Worm (Caenorhabditis elegans) whole organism, L1 larva: ENCODE measurements around the gene atp-4.

Experiments used
- C16A3.4 ChIP-seq: fragments of 150-350 bp; optimal IDR thresholded peaks from 2 replicates; lab custom pipeline; 2014; ENCODE audit warnings: missing biosample characterization, missing genetic modification characterization
- Y116A8C.19 ChIP-seq: sonication (generic microtip); optimal IDR thresholded peaks from 2 replicates; lab custom pipeline; 2016; ENCODE audit warnings: missing compliant biosample characterization, missing genetic modification characterization, borderline replicate concordance
- aha-1 ChIP-seq: fragments of 150-350 bp; optimal IDR thresholded peaks from 2 replicates; lab custom pipeline; 2014; ENCODE audit warnings: missing biosample characterization, missing genetic modification characterization
- alr-1 ChIP-seq: fragments of 200-800 bp; sonication (Bioruptor generic); optimal IDR thresholded peaks from 2 replicates; lab custom pipeline; 2018; ENCODE audit warnings: borderline replicate concordance, mild to moderate bottlenecking, missing genetic modification characterization, missing compliant biosample characterization
- ama-1 ChIP-seq: fragments of 150-350 bp; optimal IDR thresholded peaks from 2 replicates; lab custom pipeline; 2014
- ceh-63 ChIP-seq: fragments of 200-800 bp; sonication (Bioruptor generic); optimal IDR thresholded peaks from 2 replicates; lab custom pipeline; 2018; ENCODE audit warnings: mild to moderate bottlenecking, missing genetic modification characterization, missing compliant biosample characterization
- ceh-88 ChIP-seq: fragments of 200-800 bp; sonication (Bioruptor generic); IDR thresholded peaks from 2 replicates; pipeline ENCODE4 v1.3.6; 2022; ENCODE audit warnings: missing genetic modification characterization, missing compliant biosample characterization
- ceh-90 ChIP-seq: sonication (generic microtip); optimal IDR thresholded peaks from 2 replicates; lab custom pipeline; 2016; ENCODE audit warnings: missing genetic modification characterization, missing compliant biosample characterization
- ces-1 ChIP-seq: fragments of 150-350 bp; optimal IDR thresholded peaks from 2 replicates; lab custom pipeline; 2014; ENCODE audit warnings: missing biosample characterization, missing genetic modification reagents, missing genetic modification characterization
- dpl-1 ChIP-seq, 3 experiments: fragments of 150-350 bp in 2 of 3; sonication (generic microtip) in 1 of 3; optimal IDR thresholded peaks; 2 replicates each; lab custom pipeline; 2014 to 2017; ENCODE audit warnings: missing biosample characterization in 3 of 3, missing genetic modification characterization in 3 of 3, missing genetic modification reagents in 3 of 3
- dsc-1 ChIP-seq: sonication (generic microtip); optimal IDR thresholded peaks from 2 replicates; lab custom pipeline; 2016; ENCODE audit warnings: mild to moderate bottlenecking, missing genetic modification characterization, missing compliant biosample characterization
- efl-1 ChIP-seq, 4 experiments: fragments of 150-350 bp; optimal IDR thresholded peaks in 3 of 4; peaks in 1 of 4; 1 replicate in 1 of 4; 2 replicates in 3 of 4; lab custom pipeline; 2014; ENCODE audit warnings: missing biosample characterization in 2 of 4, missing genetic modification characterization in 2 of 4, missing genetic modification reagents in 2 of 4
- efl-3 ChIP-seq: fragments of 200-800 bp; sonication (Bioruptor generic); optimal IDR thresholded peaks from 2 replicates; lab custom pipeline; 2018; ENCODE audit warnings: mild to moderate bottlenecking, missing genetic modification characterization, missing compliant biosample characterization
- egl-27 ChIP-seq, 2 experiments: fragments of 150-350 bp in 1 of 2; sonication (generic microtip); optimal IDR thresholded peaks; 3 replicates each; lab custom pipeline; 2017 to 2018; ENCODE audit warnings: missing biosample characterization in 2 of 2, missing genetic modification characterization in 2 of 2, missing genetic modification reagents in 2 of 2
- elt-3 ChIP-seq, 6 experiments: fragments of 150-350 bp in 1 of 6; sonication (generic microtip); optimal IDR thresholded peaks; 2 replicates each; lab custom pipeline; 2017 to 2018; ENCODE audit warnings: missing biosample characterization in 6 of 6, missing genetic modification characterization in 6 of 6, inconsistent platforms in 1 of 6
- ets-5 ChIP-seq: fragments of 200-800 bp; sonication (Bioruptor generic); IDR thresholded peaks from 2 replicates; pipeline ENCODE4 v1.3.6; 2022; ENCODE audit warnings: missing genetic modification characterization, missing compliant biosample characterization
- fkh-4 ChIP-seq: sonication (generic microtip); optimal IDR thresholded peaks from 2 replicates; lab custom pipeline; 2016; ENCODE audit warnings: missing compliant biosample characterization, missing genetic modification characterization, borderline replicate concordance
- fkh-8 ChIP-seq: sonication (generic microtip); optimal IDR thresholded peaks from 2 replicates; lab custom pipeline; 2016; ENCODE audit warnings: mild to moderate bottlenecking, missing genetic modification characterization, missing compliant biosample characterization
- fos-1 ChIP-seq: fragments of 150-350 bp; optimal IDR thresholded peaks from 2 replicates; lab custom pipeline; 2014; ENCODE audit warnings: missing biosample characterization, missing genetic modification characterization
- grh-1 ChIP-seq: fragments of 200-800 bp; sonication (Bioruptor generic); IDR thresholded peaks from 2 replicates; pipeline ENCODE4 v1.3.6; 2022; ENCODE audit warnings: missing genetic modification reagents, missing genetic modification characterization, missing compliant biosample characterization
- hpl-2 ChIP-seq: fragments of 150-350 bp; optimal IDR thresholded peaks from 2 replicates; lab custom pipeline; 2014; ENCODE audit warnings: missing biosample characterization, missing genetic modification reagents, missing genetic modification characterization
- irx-1 ChIP-seq: sonication (generic microtip); optimal IDR thresholded peaks from 2 replicates; lab custom pipeline; 2016; ENCODE audit warnings: missing genetic modification characterization, missing compliant biosample characterization
- isw-1 ChIP-seq: fragments of 200-800 bp; sonication (Bioruptor generic); IDR thresholded peaks from 2 replicates; pipeline ENCODE4 v1.3.6; 2022; ENCODE audit warnings: missing genetic modification characterization, missing compliant biosample characterization
- jun-1 ChIP-seq: fragments of 150-350 bp; optimal IDR thresholded peaks from 2 replicates; lab custom pipeline; 2014; ENCODE audit warnings: missing biosample characterization, missing genetic modification reagents, missing genetic modification characterization
- lin-14 ChIP-seq: fragments of 200-800 bp; sonication (Bioruptor generic); optimal IDR thresholded peaks from 2 replicates; lab custom pipeline; 2018; ENCODE audit warnings: mild to moderate bottlenecking, missing genetic modification characterization, moderate library complexity, missing compliant biosample characterization
- lin-15B ChIP-seq: fragments of 150-350 bp; sonication (generic microtip); optimal IDR thresholded peaks from 3 replicates; lab custom pipeline; 2014; ENCODE audit warnings: missing biosample characterization, missing genetic modification characterization
- lin-35 ChIP-seq, 2 experiments: fragments of 150-350 bp; optimal IDR thresholded peaks; 2 replicates each; lab custom pipeline; 2014; ENCODE audit warnings: missing biosample characterization in 2 of 2, missing genetic modification characterization in 2 of 2, missing genetic modification reagents in 2 of 2
- lir-3 ChIP-seq: sonication (generic microtip); optimal IDR thresholded peaks from 2 replicates; lab custom pipeline; 2016; ENCODE audit warnings: mild to moderate bottlenecking, missing genetic modification characterization, moderate library complexity, missing compliant biosample characterization; ENCODE audit not compliant: poor library complexity
- lsy-2 ChIP-seq, 2 experiments: fragments of 150-350 bp; optimal IDR thresholded peaks; 2 replicates each; lab custom pipeline; 2014; ENCODE audit warnings: missing biosample characterization in 2 of 2, missing genetic modification characterization in 2 of 2
- mab-9 ChIP-seq: fragments of 200-800 bp; sonication (Bioruptor generic); IDR thresholded peaks from 2 replicates; pipeline ENCODE4 v1.3.6; 2022; ENCODE audit warnings: missing genetic modification reagents, missing genetic modification characterization, missing compliant biosample characterization
- mdl-1 ChIP-seq, 2 experiments: fragments of 150-350 bp; optimal IDR thresholded peaks; 2 replicates each; lab custom pipeline; 2014 to 2017; ENCODE audit warnings: missing biosample characterization in 2 of 2, missing genetic modification characterization in 2 of 2, inconsistent platforms in 1 of 2
- mep-1 ChIP-seq: fragments of 150-350 bp; optimal IDR thresholded peaks from 2 replicates; lab custom pipeline; 2014; ENCODE audit warnings: missing biosample characterization, missing genetic modification characterization
- nhr-11 ChIP-seq: fragments of 150-350 bp; optimal IDR thresholded peaks from 2 replicates; lab custom pipeline; 2014; ENCODE audit warnings: missing biosample characterization, missing genetic modification characterization
- nhr-12 ChIP-seq: sonication (generic microtip); optimal IDR thresholded peaks from 2 replicates; lab custom pipeline; 2017; ENCODE audit warnings: missing biosample characterization, missing genetic modification characterization
- nhr-237 ChIP-seq: fragments of 150-350 bp; optimal IDR thresholded peaks from 2 replicates; lab custom pipeline; 2014; ENCODE audit warnings: missing biosample characterization, missing genetic modification characterization
- nhr-28 ChIP-seq: fragments of 150-350 bp; optimal IDR thresholded peaks from 2 replicates; lab custom pipeline; 2014; ENCODE audit warnings: missing biosample characterization, missing genetic modification characterization
- nhr-71 ChIP-seq: sonication (generic microtip); optimal IDR thresholded peaks from 2 replicates; lab custom pipeline; 2016; ENCODE audit warnings: mild to moderate bottlenecking, missing genetic modification characterization, moderate library complexity, missing compliant biosample characterization
- nhr-76 ChIP-seq: sonication (generic microtip); optimal IDR thresholded peaks from 2 replicates; lab custom pipeline; 2017; ENCODE audit warnings: missing biosample characterization, missing genetic modification characterization
- nhr-77 ChIP-seq: fragments of 150-350 bp; optimal IDR thresholded peaks from 2 replicates; lab custom pipeline; 2014; ENCODE audit warnings: missing biosample characterization, missing genetic modification characterization
- nhr-84 ChIP-seq: sonication (generic microtip); optimal IDR thresholded peaks from 2 replicates; lab custom pipeline; 2017; ENCODE audit warnings: missing biosample characterization, missing genetic modification characterization
- nhr-85 ChIP-seq: sonication (generic microtip); peaks from one replicate; lab custom pipeline; 2016; ENCODE audit warnings: missing genetic modification characterization, inconsistent platforms, missing compliant biosample characterization
- pax-3 ChIP-seq: fragments of 200-800 bp; sonication (Bioruptor generic); optimal IDR thresholded peaks from 2 replicates; lab custom pipeline; 2018; ENCODE audit warnings: mild to moderate bottlenecking, missing genetic modification characterization, moderate library complexity, missing compliant biosample characterization
- snpc-4 ChIP-seq: fragments of 150-350 bp; optimal IDR thresholded peaks from 2 replicates; lab custom pipeline; 2014; ENCODE audit warnings: missing biosample characterization, missing genetic modification characterization
- snu-23 ChIP-seq: sonication (generic microtip); optimal IDR thresholded peaks from 2 replicates; lab custom pipeline; 2016; ENCODE audit warnings: missing genetic modification characterization, missing compliant biosample characterization
- sptf-1 ChIP-seq: fragments of 150-350 bp; optimal IDR thresholded peaks from 2 replicates; lab custom pipeline; 2014; ENCODE audit warnings: missing biosample characterization, missing genetic modification characterization
- sup-37 ChIP-seq: fragments of 200-800 bp; sonication (Bioruptor generic); optimal IDR thresholded peaks from 2 replicates; lab custom pipeline; 2018; ENCODE audit warnings: mild to moderate bottlenecking, missing genetic modification characterization, missing compliant biosample characterization
- tbx-2 ChIP-seq: sonication (generic microtip); optimal IDR thresholded peaks from 2 replicates; lab custom pipeline; 2016; ENCODE audit warnings: missing genetic modification characterization, missing compliant biosample characterization
- tlp-1 ChIP-seq: fragments of 150-350 bp; optimal IDR thresholded peaks from 2 replicates; lab custom pipeline; 2014; ENCODE audit warnings: missing biosample characterization, missing genetic modification characterization
- unc-98 ChIP-seq: fragments of 200-800 bp; sonication (Bioruptor generic); IDR thresholded peaks from 2 replicates; pipeline ENCODE4 v1.3.6; 2022; ENCODE audit warnings: missing genetic modification characterization, missing compliant biosample characterization
- vab-15 ChIP-seq: sonication (generic microtip); optimal IDR thresholded peaks from 2 replicates; lab custom pipeline; 2017; ENCODE audit warnings: missing genotype, mild to moderate bottlenecking, missing genetic modification characterization, missing compliant biosample characterization
- zip-4 ChIP-seq: fragments of 200-800 bp; sonication (Bioruptor generic); optimal IDR thresholded peaks from 2 replicates; lab custom pipeline; 2018; ENCODE audit warnings: mild to moderate bottlenecking, missing genetic modification characterization, moderate library complexity, missing compliant biosample characterization
- ztf-11 ChIP-seq, 2 experiments: sonication (generic microtip); optimal IDR thresholded peaks; 2 replicates each; lab custom pipeline; 2016 to 2017; ENCODE audit warnings: missing genetic modification characterization in 2 of 2, missing biosample characterization in 1 of 2, missing compliant biosample characterization in 1 of 2

atp-4 gene

ce11 chrV:6429870-6430339, 3.0 kb upstream of the atp-4 start, which contains the start of gene alh-4 (continued):
- TF ChIP-seq dpl-1 (GFP tag; optimal IDR thresholded peaks at IDR 0.05; lab: Kevin White, UChicago) = peak in 1 of 3 experiments; percentile 0
- TF ChIP-seq mep-1 = peak; percentile 8
- TF ChIP-seq aha-1 (tag; lab: Kevin White, UChicago) = no peak
- no peak for TF ChIP-seq efl-1 (optimal IDR thresholded peaks at IDR 0.05; lab: Kevin White, UChicago)
- TF ChIP-seq efl-1 (GFP tag; optimal IDR thresholded peaks at IDR 0.05 in 1 of 2; lab: Kevin White, UChicago) = no peak
- no peak for TF ChIP-seq isw-1
- no peak for TF ChIP-seq tlp-1 (tag; lab: Kevin White, UChicago)
- peak; percentile 84 for TF ChIP-seq nhr-85 (tag; lab: Kevin White, UChicago)
- no peak for TF ChIP-seq nhr-12 (tag; lab: Kevin White, UChicago)
- TF ChIP-seq jun-1 (tag; lab: Kevin White, UChicago) = no peak
- TF ChIP-seq nhr-28 (tag; lab: Kevin White, UChicago) = no peak
- TF ChIP-seq vab-15 (tag; lab: Kevin White, UChicago) = peak; percentile 8
- TF ChIP-seq elt-3 (tag; optimal IDR thresholded peaks at IDR 0.05; lab: Kevin White, UChicago) = peak in 1 of 6 experiments; percentile 77
- peak in 1 of 2 experiments; percentile 40 for TF ChIP-seq mdl-1 (tag; optimal IDR thresholded peaks at IDR 0.05; lab: Kevin White, UChicago)
- TF ChIP-seq ceh-90 (tag; lab: Kevin White, UChicago) = no peak
- peak; percentile 35 for TF ChIP-seq ama-1 (lab: Kevin White, UChicago)
- TF ChIP-seq dsc-1 (tag; lab: Kevin White, UChicago) = no peak
- TF ChIP-seq snu-23 (GFP tag; lab: Kevin White, UChicago) = peak; percentile 44
- no peak for TF ChIP-seq ets-5 (GFP tag; lab: Robert Waterston, UW)
- TF ChIP-seq ces-1 = no peak
- TF ChIP-seq Y116A8C.19 (tag; lab: Kevin White, UChicago) = no peak
- TF ChIP-seq nhr-77 = no peak
- no peak for TF ChIP-seq hpl-2 (GFP tag; lab: Kevin White, UChicago)
- no peak for TF ChIP-seq unc-98 (GFP tag; lab: Robert Waterston, UW)
- TF ChIP-seq ceh-88 (GFP tag; lab: Robert Waterston, UW) = no peak
- TF ChIP-seq alr-1 (tag; lab: Kevin White, UChicago) = no peak
- no peak for TF ChIP-seq zip-4 (GFP tag; lab: Kevin White, UChicago)
- TF ChIP-seq lin-35 (GFP tag; optimal IDR thresholded peaks at IDR 0.05; lab: Kevin White, UChicago) = peak in 1 of 2 experiments; percentile 37
- no peak for TF ChIP-seq pax-3 (tag; lab: Kevin White, UChicago)
- TF ChIP-seq irx-1 (tag; lab: Kevin White, UChicago) = no peak
- TF ChIP-seq egl-27 (tag; optimal IDR thresholded peaks at IDR 0.05; lab: Kevin White, UChicago) = no peak
- TF ChIP-seq fkh-8 (tag; lab: Kevin White, UChicago) = no peak
- no peak for TF ChIP-seq nhr-11 (tag; lab: Kevin White, UChicago)
- no peak for TF ChIP-seq ceh-63 (GFP tag; lab: Kevin White, UChicago)
- TF ChIP-seq sptf-1 (tag; lab: Kevin White, UChicago) = no peak
- no peak for TF ChIP-seq snpc-4 (tag; lab: Kevin White, UChicago)
- TF ChIP-seq nhr-76 (tag; lab: Kevin White, UChicago) = no peak
- TF ChIP-seq grh-1 (GFP tag; lab: Robert Waterston, UW) = no peak; the same call in 1 of the 2 replicates
- TF ChIP-seq sup-37 (GFP tag; lab: Kevin White, UChicago) = no peak
- no peak for TF ChIP-seq nhr-84 (tag; lab: Kevin White, UChicago)
- no peak for TF ChIP-seq lin-15B (tag; lab: Kevin White, UChicago)
- TF ChIP-seq tbx-2 (tag; lab: Kevin White, UChicago) = peak; percentile 17
- peak; percentile 42 for TF ChIP-seq nhr-71 (tag; lab: Kevin White, UChicago)
- no peak for TF ChIP-seq nhr-237
- TF ChIP-seq fkh-4 (tag; lab: Kevin White, UChicago) = no peak
- TF ChIP-seq fos-1 (tag; lab: Kevin White, UChicago) = no peak
- no peak for TF ChIP-seq lir-3 (tag; lab: Kevin White, UChicago)
- TF ChIP-seq C16A3.4 (tag; lab: Kevin White, UChicago) = no peak
- no peak for TF ChIP-seq efl-3
- TF ChIP-seq mab-9 = no peak
- TF ChIP-seq ztf-11 (tag; optimal IDR thresholded peaks at IDR 0.05; lab: Kevin White, UChicago) = no peak
- TF ChIP-seq lsy-2 (tag; optimal IDR thresholded peaks at IDR 0.05; lab: Kevin White, UChicago) = peak in 1 of 2 experiments; percentile 28
- TF ChIP-seq lin-14 = peak; percentile 45
